Fruit fly (Drosophila melanogaster): ENCODE data around the gene AIF.

The AIF gene

DNA sequence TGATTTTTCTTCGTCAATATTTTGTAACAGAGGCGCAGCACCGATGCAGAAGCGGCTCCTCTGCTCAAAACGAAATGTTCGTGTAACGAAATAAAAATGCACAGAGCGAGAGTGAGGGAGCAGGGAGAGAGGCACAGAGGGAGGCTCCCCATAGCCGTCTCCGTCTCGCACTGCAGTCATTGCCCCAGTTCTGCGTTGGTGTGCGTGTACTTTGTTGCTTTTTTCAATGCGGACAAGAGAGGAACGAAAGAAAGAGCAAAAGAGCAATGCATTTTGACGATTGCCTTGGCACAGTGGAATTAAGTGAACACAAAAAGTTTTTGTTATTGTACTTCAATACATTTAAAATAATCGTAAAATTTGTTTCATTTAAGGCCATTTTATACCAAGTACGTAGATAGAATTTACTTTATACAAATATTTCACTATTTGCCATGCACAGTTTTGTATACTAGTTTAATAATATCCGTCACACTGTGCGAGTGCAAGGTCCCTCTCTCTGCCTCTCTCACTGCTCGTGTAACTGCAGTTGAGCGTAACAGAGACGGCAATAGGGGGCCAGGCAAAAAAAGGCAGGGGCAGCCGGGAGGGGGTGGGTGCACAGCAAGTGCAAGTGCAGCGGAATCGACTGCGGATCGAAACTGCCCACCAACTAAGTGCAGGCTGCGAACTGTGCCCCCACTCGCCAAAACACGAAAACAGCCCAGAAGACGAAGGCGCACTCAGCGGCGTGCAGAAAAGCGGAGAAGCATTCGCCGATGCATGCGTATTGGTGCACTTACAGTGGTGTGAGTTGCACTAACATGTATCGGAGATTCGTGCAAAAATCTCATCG, 50.7 kb downstream of the AIF start (continued):
- TF ChIP-seq crp (GFP tag; optimal IDR thresholded peaks at IDR 0.05) (peak; percentile 52 to 73), ato (GFP tag; IDR thresholded peaks at IDR 0.05; ENCODE audit: partially characterized antibody) (peak; percentile 21; the same call in 1 of the 2 replicates), CG7745 (tag; optimal IDR thresholded peaks at IDR 0.05) (peak; percentile 98), cato (GFP tag; optimal IDR thresholded peaks at IDR 0.05; ENCODE audit: borderline replicate concordance) (peak; percentile 99), Med (GFP tag) (peak; percentile 99), CG10209 (GFP tag; optimal IDR thresholded peaks at IDR 0.05) (peak; percentile 98), tap (tag; optimal IDR thresholded peaks at IDR 0.05) (peak; percentile 99), Hmx (GFP tag; optimal IDR thresholded peaks at IDR 0.05) (peak; percentile 73), trh (GFP tag; optimal IDR thresholded peaks at IDR 0.05) (peak; percentile 97), btn (GFP tag; optimal IDR thresholded peaks at IDR 0.05) (peak; percentile 98), CG33557 (GFP tag; optimal IDR thresholded peaks at IDR 0.05) (peak; percentile 99), unc-4 (GFP tag; IDR thresholded peaks at IDR 0.05; ENCODE audit: partially characterized antibody) (no peak), CG11456 (GFP tag; IDR thresholded peaks at IDR 0.05) (peak; percentile 89), Lpt (GFP tag; optimal IDR thresholded peaks at IDR 0.05) (no peak), E2f1 (GFP tag; IDR thresholded peaks at IDR 0.05) (peak; percentile 99), ftz-f1 (GFP tag; optimal IDR thresholded peaks at IDR 0.05) (peak; percentile 83), knrl (GFP tag; IDR thresholded peaks at IDR 0.05; ENCODE audit: partially characterized antibody) (peak; percentile 70; the same call in 2 of the 3 replicates), sima (GFP tag; optimal IDR thresholded peaks at IDR 0.05) (peak; percentile 90), ewg (GFP tag; optimal IDR thresholded peaks at IDR 0.05) (peak; percentile 99), amos (GFP tag; IDR thresholded peaks at IDR 0.05; ENCODE audit: partially characterized antibody) (peak; percentile 32; the same call in 1 of the 2 replicates), mirr (GFP tag; optimal IDR thresholded peaks at IDR 0.05) (peak; percentile 8), lbe (GFP tag; optimal IDR thresholded peaks at IDR 0.05) (peak; percentile 99), GATAe (GFP tag; conservative IDR thresholded peaks at IDR 0.05) (0 out of 2 replicates have a peak, but pooled peaks have one; percentile 22), Gsc (GFP tag; IDR thresholded peaks at IDR 0.05) (peak; percentile 98), CG2199 (GFP tag; IDR thresholded peaks at IDR 0.05) (peak; percentile 99), chn (GFP tag; optimal IDR thresholded peaks at IDR 0.05) (peak; percentile 99), CG5953 (GFP tag; IDR thresholded peaks at IDR 0.05) (peak; percentile 99), CG30020 (tag; optimal IDR thresholded peaks at IDR 0.05) (peak; percentile 91), ttk (GFP tag; IDR thresholded peaks at IDR 0.05) (peak; percentile 99), CG13296 (GFP tag; optimal IDR thresholded peaks at IDR 0.05) (peak; percentile 82), pho (GFP tag; optimal IDR thresholded peaks at IDR 0.05) (peak; percentile 84), CG7786 (GFP tag; optimal IDR thresholded peaks at IDR 0.05) (peak; percentile 94), grn (GFP tag; optimal IDR thresholded peaks at IDR 0.05) (peak; percentile 89), Adf1 (GFP tag; IDR thresholded peaks at IDR 0.05) (no peak), CG15073 (GFP tag; optimal IDR thresholded peaks at IDR 0.05) (peak; percentile 90), tll (GFP tag; optimal IDR thresholded peaks at IDR 0.05) (peak in 1 of 2 experiments; percentile 90), CG18011 (GFP tag; optimal IDR thresholded peaks at IDR 0.05) (peak; percentile 78), Dref (GFP tag; IDR thresholded peaks at IDR 0.05) (no peak), CG8281 (tag; optimal IDR thresholded peaks at IDR 0.05) (peak; percentile 93), chm (GFP tag; IDR thresholded peaks at IDR 0.05) (peak; percentile 99), CG8478 (optimal IDR thresholded peaks at IDR 0.05) (peak; percentile 77), CG12155 (GFP tag; optimal IDR thresholded peaks at IDR 0.05) (peak; percentile 93), CG15514 (GFP tag; optimal IDR thresholded peaks at IDR 0.05) (peak; percentile 67), CG10147 (GFP tag; optimal IDR thresholded peaks at IDR 0.05) (peak; percentile 93), CG12391 (tag; optimal IDR thresholded peaks at IDR 0.05) (peak; percentile 100), Lhr (GFP tag; optimal IDR thresholded peaks at IDR 0.05) (peak; percentile 99), Blimp-1 (GFP tag; optimal IDR thresholded peaks at IDR 0.05) (peak; percentile 99), CG3995 (GFP tag; optimal IDR thresholded peaks at IDR 0.05) (peak; percentile 47)
